Worm (Caenorhabditis elegans) whole organism, young adult: ENCODE results near the gene gst-29.

ENCODE experiments used
- B0019.2 ChIP-seq: fragments of 200-800 bp; sonication (Bioruptor generic); conservative IDR thresholded peaks from 2 replicates; pipeline ENCODE4 v1.3.6; 2022; ENCODE audit warnings: missing genetic modification reagents, missing genetic modification characterization, missing compliant biosample characterization
- F10E7.11 ChIP-seq: sonication (generic microtip); optimal IDR thresholded peaks from 2 replicates; lab custom pipeline; 2017; ENCODE audit warnings: mild to moderate bottlenecking, missing genetic modification characterization, moderate library complexity, missing compliant biosample characterization
- F23B12.7 ChIP-seq: sonication (generic microtip); optimal IDR thresholded peaks from 2 replicates; lab custom pipeline; 2017; ENCODE audit warnings: missing genetic modification characterization, mild to moderate bottlenecking, missing compliant biosample characterization, antibody characterized with exemption, moderate library complexity; ENCODE audit not compliant: insufficient read depth
- F37B4.10 ChIP-seq: fragments of 200-800 bp; sonication (Bioruptor generic); IDR thresholded peaks from 2 replicates; pipeline ENCODE4 v1.3.6; 2022; ENCODE audit warnings: missing genetic modification characterization, missing compliant biosample characterization
- F55B11.4 ChIP-seq: sonication (generic microtip); optimal IDR thresholded peaks from 2 replicates; lab custom pipeline; 2016; ENCODE audit warnings: missing compliant biosample characterization, missing genetic modification characterization, borderline replicate concordance; ENCODE audit not compliant: insufficient read depth
- K11D2.4 ChIP-seq: fragments of 200-800 bp; sonication (Bioruptor generic); IDR thresholded peaks from 2 replicates; pipeline ENCODE4 v1.3.6; 2022; ENCODE audit warnings: missing genetic modification reagents, missing genetic modification characterization, missing compliant biosample characterization
- Y53F4B.3 ChIP-seq: fragments of 200-800 bp; sonication (Bioruptor generic); IDR thresholded peaks from 2 replicates; pipeline ENCODE4 v1.3.6; 2022; ENCODE audit warnings: missing genetic modification reagents, missing genetic modification characterization, missing compliant biosample characterization
- Y53G8AR.9 ChIP-seq: fragments of 200-800 bp; sonication (Bioruptor generic); conservative IDR thresholded peaks from 2 replicates; pipeline ENCODE4 v1.3.6; 2022; ENCODE audit warnings: missing genetic modification reagents, missing genetic modification characterization, missing compliant biosample characterization
- Y67H2A.10 ChIP-seq: fragments of 200-800 bp; sonication (Bioruptor generic); conservative IDR thresholded peaks from 2 replicates; pipeline ENCODE4 v1.3.6; 2022; ENCODE audit warnings: missing genetic modification reagents, missing genetic modification characterization, missing compliant biosample characterization
- aptf-2 ChIP-seq: fragments of 200-800 bp; sonication (Bioruptor generic); conservative IDR thresholded peaks from 2 replicates; pipeline ENCODE4 v1.3.6; 2022; ENCODE audit warnings: missing genetic modification reagents, missing genetic modification characterization, missing compliant biosample characterization
- cebp-2 ChIP-seq: fragments of 200-800 bp; sonication (Bioruptor generic); IDR thresholded peaks from 2 replicates; pipeline ENCODE4 v1.3.6; 2022; ENCODE audit warnings: missing genetic modification characterization, missing compliant biosample characterization
- ceh-27 ChIP-seq: fragments of 200-800 bp; sonication (Bioruptor generic); optimal IDR thresholded peaks from 2 replicates; lab custom pipeline; 2018; ENCODE audit warnings: mild to moderate bottlenecking, missing genetic modification characterization, moderate library complexity, missing compliant biosample characterization
- ceh-58 ChIP-seq: fragments of 200-800 bp; sonication (Bioruptor generic); IDR thresholded peaks from 2 replicates; pipeline ENCODE4 v1.3.6; 2022; ENCODE audit warnings: missing genetic modification characterization, missing compliant biosample characterization
- ceh-79 ChIP-seq: sonication (generic microtip); optimal IDR thresholded peaks from 2 replicates; lab custom pipeline; 2017; ENCODE audit warnings: mild to moderate bottlenecking, missing genetic modification characterization, missing compliant biosample characterization
- ceh-91 ChIP-seq: fragments of 200-800 bp; sonication (Bioruptor generic); IDR thresholded peaks from 2 replicates; pipeline ENCODE4 v1.3.6; 2022; ENCODE audit warnings: missing genetic modification reagents, missing genetic modification characterization, missing compliant biosample characterization
- die-1 ChIP-seq: sonication (generic microtip); optimal IDR thresholded peaks from 2 replicates; lab custom pipeline; 2016; ENCODE audit warnings: missing genotype, mild to moderate bottlenecking, missing genetic modification characterization, missing compliant biosample characterization
- egl-44 ChIP-seq: fragments of 200-800 bp; sonication (Bioruptor generic); IDR thresholded peaks from 2 replicates; pipeline ENCODE4 v1.3.6; 2022; ENCODE audit warnings: missing genetic modification reagents, missing genetic modification characterization, missing compliant biosample characterization
- egrh-3 ChIP-seq: fragments of 200-800 bp; sonication (Bioruptor generic); IDR thresholded peaks from 2 replicates; pipeline ENCODE4 v1.3.6; 2022; ENCODE audit warnings: missing genetic modification reagents, missing genetic modification characterization, missing compliant biosample characterization
- hlh-12 ChIP-seq: sonication (generic microtip); optimal IDR thresholded peaks from 2 replicates; lab custom pipeline; 2016; ENCODE audit warnings: missing genetic modification characterization, missing compliant biosample characterization
- hsf-1 ChIP-seq: fragments of 200-800 bp; sonication (Bioruptor generic); IDR thresholded peaks from 2 replicates; pipeline ENCODE4 v1.3.6; 2022; ENCODE audit warnings: missing genetic modification reagents, missing genetic modification characterization, missing compliant biosample characterization
- lag-1 ChIP-seq: fragments of 200-800 bp; sonication (Bioruptor generic); IDR thresholded peaks from 2 replicates; pipeline ENCODE4 v1.3.6; 2022; ENCODE audit warnings: missing genetic modification reagents, missing genetic modification characterization, missing compliant biosample characterization
- lin-26 ChIP-seq: fragments of 200-800 bp; sonication (Bioruptor generic); IDR thresholded peaks from 2 replicates; pipeline ENCODE4 v1.3.6; 2022; ENCODE audit warnings: missing genetic modification reagents, missing genetic modification characterization, missing compliant biosample characterization
- madf-6 ChIP-seq: fragments of 200-800 bp; sonication (Bioruptor generic); IDR thresholded peaks from 2 replicates; pipeline ENCODE4 v1.3.6; 2022; ENCODE audit warnings: missing genetic modification reagents, missing genetic modification characterization, missing compliant biosample characterization
- madf-8 ChIP-seq: fragments of 200-800 bp; sonication (Bioruptor generic); conservative IDR thresholded peaks from 2 replicates; pipeline ENCODE4 v1.3.6; 2022; ENCODE audit warnings: missing genetic modification reagents, missing genetic modification characterization, missing compliant biosample characterization
- mcd-1 ChIP-seq: fragments of 200-800 bp; sonication (Bioruptor generic); IDR thresholded peaks from 2 replicates; pipeline ENCODE4 v1.3.6; 2022; ENCODE audit warnings: missing genetic modification reagents, missing genetic modification characterization, missing compliant biosample characterization
- nfya-1 ChIP-seq: sonication (generic microtip); optimal IDR thresholded peaks from 2 replicates; lab custom pipeline; 2017; ENCODE audit warnings: antibody characterized with exemption, missing compliant biosample characterization, missing genetic modification characterization, borderline replicate concordance; ENCODE audit not compliant: insufficient read depth
- nfya-2 ChIP-seq: fragments of 200-800 bp; sonication (Bioruptor generic); IDR thresholded peaks from 2 replicates; pipeline ENCODE4 v1.3.6; 2022; ENCODE audit warnings: missing genetic modification reagents, missing genetic modification characterization, missing compliant biosample characterization
- nhr-120 ChIP-seq: fragments of 200-800 bp; sonication (Bioruptor generic); IDR thresholded peaks from 2 replicates; pipeline ENCODE4 v1.3.6; 2022; ENCODE audit warnings: missing genetic modification characterization, missing compliant biosample characterization
- nhr-179 ChIP-seq: sonication (generic microtip); optimal IDR thresholded peaks from 2 replicates; lab custom pipeline; 2016; ENCODE audit warnings: mild to moderate bottlenecking, missing genetic modification characterization, missing compliant biosample characterization
- nhr-27 ChIP-seq: fragments of 200-800 bp; sonication (Bioruptor generic); optimal IDR thresholded peaks from 2 replicates; lab custom pipeline; 2018; ENCODE audit warnings: mild to moderate bottlenecking, missing genetic modification characterization, moderate library complexity, missing compliant biosample characterization
- nhr-80 ChIP-seq: sonication (generic microtip); optimal IDR thresholded peaks from 2 replicates; lab custom pipeline; 2016; ENCODE audit warnings: missing genetic modification characterization, missing compliant biosample characterization
- rcor-1 ChIP-seq: fragments of 200-800 bp; sonication (Bioruptor generic); IDR thresholded peaks from 2 replicates; pipeline ENCODE4 v1.3.6; 2022; ENCODE audit warnings: missing genetic modification reagents, missing genetic modification characterization, missing compliant biosample characterization
- sdz-38 ChIP-seq: sonication (generic microtip); optimal IDR thresholded peaks from 2 replicates; lab custom pipeline; 2016; ENCODE audit warnings: missing genotype, missing genetic modification characterization, missing compliant biosample characterization
- sea-2 ChIP-seq: fragments of 200-800 bp; sonication (Bioruptor generic); IDR thresholded peaks from 2 replicates; pipeline ENCODE4 v1.3.6; 2022; ENCODE audit warnings: missing genetic modification characterization, missing compliant biosample characterization
- snpc-1.1 ChIP-seq: sonication (generic microtip); optimal IDR thresholded peaks from 2 replicates; lab custom pipeline; 2017; ENCODE audit warnings: missing genetic modification characterization, mild to moderate bottlenecking, missing compliant biosample characterization, antibody characterized with exemption, moderate library complexity, missing genotype, missing genetic modification reagents; ENCODE audit not compliant: insufficient read depth
- snpc-1.3 ChIP-seq: sonication (generic microtip); optimal IDR thresholded peaks from 2 replicates; lab custom pipeline; 2017; ENCODE audit warnings: missing genetic modification characterization, mild to moderate bottlenecking, missing compliant biosample characterization, antibody characterized with exemption, moderate library complexity, missing genotype, missing genetic modification reagents; ENCODE audit not compliant: insufficient read depth
- somi-1 ChIP-seq: fragments of 200-800 bp; sonication (Bioruptor generic); optimal IDR thresholded peaks from 2 replicates; lab custom pipeline; 2018; ENCODE audit warnings: mild to moderate bottlenecking, missing genetic modification characterization, missing compliant biosample characterization
- tbp1 ChIP-seq: fragments of 200-800 bp; sonication (Bioruptor generic); optimal IDR thresholded peaks from 2 replicates; lab custom pipeline; 2018; ENCODE audit warnings: mild to moderate bottlenecking, missing genetic modification characterization, missing compliant biosample characterization
- tbx-9 ChIP-seq: sonication (generic microtip); optimal IDR thresholded peaks from 2 replicates; lab custom pipeline; 2016; ENCODE audit warnings: borderline replicate concordance, missing genetic modification characterization, inconsistent platforms, missing compliant biosample characterization
- tlf-1 ChIP-seq: fragments of 200-800 bp; sonication (Bioruptor generic); optimal IDR thresholded peaks from 2 replicates; lab custom pipeline; 2018; ENCODE audit warnings: mild to moderate bottlenecking, missing genetic modification characterization, missing compliant biosample characterization
- zfh-2 ChIP-seq: fragments of 200-800 bp; sonication (Bioruptor generic); conservative IDR thresholded peaks from 2 replicates; pipeline ENCODE4 v1.3.6; 2022; ENCODE audit warnings: missing genetic modification reagents, missing genetic modification characterization, missing compliant biosample characterization
- ztf-6 ChIP-seq: fragments of 200-800 bp; sonication (Bioruptor generic); IDR thresholded peaks from 2 replicates; pipeline ENCODE4 v1.3.6; 2022; ENCODE audit warnings: missing genetic modification reagents, missing genetic modification characterization, missing compliant biosample characterization

Gene gst-29

DNA sequence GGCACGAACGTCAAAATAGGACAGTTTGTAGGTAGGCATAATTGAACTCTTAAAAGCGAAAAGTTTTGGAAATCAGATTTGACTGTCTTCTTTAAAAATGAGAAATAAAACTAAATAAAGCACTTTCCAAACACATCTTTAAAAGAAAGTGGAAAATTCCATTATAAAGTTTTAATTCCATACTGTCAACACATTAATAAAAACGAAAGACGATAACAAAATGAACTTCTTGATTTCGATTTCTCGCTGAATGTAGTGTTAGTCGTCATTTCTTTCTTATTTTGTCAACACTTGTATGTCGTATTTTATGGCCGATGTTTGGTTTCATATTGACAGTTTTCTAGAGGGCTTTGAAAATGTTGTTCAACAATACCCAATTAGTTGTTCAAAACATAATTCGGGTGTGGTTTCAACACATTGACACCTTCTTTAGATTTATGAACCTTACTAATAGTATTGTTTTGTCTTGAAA lies at the start of gene gst-29:
Gene gst-29 (minus strand): TSS at position 51 of the 472 bp plus-strand sequence.
- TF ChIP-seq rcor-1: no peak
- TF ChIP-seq nhr-80 (tag; lab: Kevin White, UChicago): peak; percentile 25

DNA sequence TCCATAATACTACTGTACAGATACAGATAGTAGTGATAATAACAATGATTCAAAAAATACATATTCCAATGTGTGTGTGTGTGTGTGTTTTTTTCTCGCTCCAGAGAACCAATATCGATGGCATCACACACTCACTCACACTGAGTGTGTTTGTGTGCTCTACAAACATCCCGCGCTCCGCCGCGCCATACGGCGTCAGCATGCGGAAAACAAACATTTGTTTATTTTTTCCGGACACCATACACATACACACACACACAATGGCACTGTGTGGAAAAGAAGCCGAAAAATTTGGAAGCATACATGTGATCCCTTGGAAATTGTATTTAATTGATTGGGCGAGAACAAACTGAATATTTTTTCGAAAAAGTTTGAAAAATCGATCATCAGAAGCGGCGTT lies 49.4 kb upstream of the gst-29 start:
- no peak for TF ChIP-seq rcor-1
- no peak for TF ChIP-seq tbp1 (GFP tag; lab: Kevin White, UChicago)
- 0 out of 2 replicates have a peak, but pooled peaks have one; percentile 5 for TF ChIP-seq aptf-2 (GFP tag; lab: Robert Waterston, UW)
- TF ChIP-seq egl-44 (GFP tag; lab: Robert Waterston, UW): no peak
- TF ChIP-seq madf-6 (GFP tag; lab: Robert Waterston, UW): no peak
- no peak for TF ChIP-seq F23B12.7 (tag; lab: Kevin White, UChicago)
- no peak for TF ChIP-seq Y67H2A.10 (GFP tag; lab: Robert Waterston, UW)
- TF ChIP-seq madf-8: no peak
- TF ChIP-seq Y53G8AR.9 (GFP tag; lab: Robert Waterston, UW): no peak
- no peak for TF ChIP-seq lag-1
- no peak for TF ChIP-seq hsf-1
- 0 out of 2 replicates have a peak, but pooled peaks have one; percentile 60 for TF ChIP-seq nfya-2 (GFP tag; lab: Robert Waterston, UW)
- no peak for TF ChIP-seq tlf-1 (GFP tag; lab: Kevin White, UChicago)
- TF ChIP-seq tbx-9 (tag; lab: Kevin White, UChicago): no peak
- no peak for TF ChIP-seq snpc-1.3
- no peak for TF ChIP-seq ceh-91 (GFP tag; lab: Robert Waterston, UW)
- TF ChIP-seq ceh-58: no peak

DNA sequence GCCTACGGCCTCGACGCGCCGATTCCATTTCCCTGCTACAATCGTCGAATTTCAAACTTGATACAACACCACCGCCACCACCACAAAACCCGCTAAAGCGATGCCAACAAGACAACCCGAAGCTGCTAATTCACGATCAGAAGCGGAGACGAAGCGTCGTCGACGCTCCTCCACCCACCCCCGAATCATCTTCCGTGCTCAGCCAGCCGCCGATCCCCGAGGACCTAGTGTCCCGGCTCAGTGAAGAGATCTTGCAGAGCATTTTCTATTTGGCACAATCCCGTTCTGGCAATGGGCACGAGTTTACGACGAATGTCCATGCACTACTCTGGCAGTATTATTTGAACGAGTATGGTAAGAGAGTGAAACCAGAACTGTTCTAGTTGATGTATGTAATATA lies 48.9 kb upstream of the gst-29 start:
- TF ChIP-seq mcd-1 (GFP tag; lab: Robert Waterston, UW) (no peak), F55B11.4 (tag; lab: Kevin White, UChicago) (no peak), nhr-27 (tag; lab: Kevin White, UChicago) (no peak), egrh-3 (GFP tag; lab: Robert Waterston, UW) (peak; percentile 25; the same call in 1 of the 2 replicates), zfh-2 (GFP tag; lab: Robert Waterston, UW) (peak; percentile 69), cebp-2 (GFP tag; lab: Robert Waterston, UW) (0 out of 2 replicates have a peak, but pooled peaks have one; percentile 13), nhr-179 (tag; lab: Kevin White, UChicago) (no peak), egl-44 (GFP tag; lab: Robert Waterston, UW) (no peak), F10E7.11 (tag; lab: Kevin White, UChicago) (no peak), lin-26 (GFP tag; lab: Robert Waterston, UW) (no peak)

DNA sequence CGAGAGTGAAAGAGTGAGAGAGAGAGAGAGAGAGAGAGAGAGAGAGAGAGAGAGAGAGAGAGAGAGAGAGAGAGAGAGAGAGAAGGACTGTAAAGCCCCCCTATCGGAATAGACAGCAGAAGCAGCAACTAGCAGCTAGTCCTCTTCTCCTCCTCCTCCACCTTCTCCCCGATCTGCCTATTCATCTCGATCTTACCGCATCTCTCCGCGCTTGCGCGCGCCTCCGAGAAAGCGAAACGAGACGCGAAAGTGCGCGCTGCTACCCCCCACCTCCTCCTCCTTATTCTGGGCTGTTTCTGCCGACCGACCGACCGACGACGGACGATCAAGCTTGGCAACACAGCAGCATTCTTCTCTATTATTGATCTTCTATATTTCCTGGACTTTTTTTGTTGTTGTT lies 48.3 kb upstream of the gst-29 start:
- peak; percentile 89 for TF ChIP-seq zfh-2 (GFP tag; lab: Robert Waterston, UW)
- TF ChIP-seq egrh-3 (GFP tag; lab: Robert Waterston, UW): peak; percentile 92
- TF ChIP-seq die-1 (tag; lab: Kevin White, UChicago): no peak

DNA sequence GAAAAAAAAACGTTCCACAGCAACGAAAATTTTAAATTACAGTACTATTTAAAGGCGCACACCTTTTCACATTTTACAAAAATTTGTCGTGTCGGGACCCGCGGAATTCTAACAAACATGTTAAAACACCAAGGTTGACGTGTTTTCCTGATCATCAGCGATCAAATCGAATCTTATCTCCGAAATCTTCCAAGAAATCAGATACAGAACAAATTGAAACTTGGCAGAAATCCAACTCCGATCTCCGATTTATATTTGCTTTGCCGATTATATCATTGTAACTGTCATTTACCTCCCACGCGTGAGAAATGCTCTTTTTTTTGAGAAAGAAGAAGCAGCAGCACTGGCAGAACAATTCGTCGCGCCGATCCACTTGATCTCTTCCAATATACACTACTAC lies 44.1 kb upstream of the gst-29 start:
- TF ChIP-seq ceh-79 (tag; lab: Kevin White, UChicago) (no peak), snpc-1.1 (tag; lab: Kevin White, UChicago) (no peak), hlh-12 (tag; lab: Kevin White, UChicago) (no peak), sea-2 (GFP tag; lab: Robert Waterston, UW) (no peak), sdz-38 (tag; lab: Kevin White, UChicago) (no peak), nfya-1 (tag; lab: Kevin White, UChicago) (no peak), K11D2.4 (GFP tag; lab: Robert Waterston, UW) (no peak), somi-1 (GFP tag; lab: Kevin White, UChicago) (no peak), ztf-6 (GFP tag; lab: Robert Waterston, UW) (no peak), F37B4.10 (GFP tag; lab: Robert Waterston, UW) (no peak), Y53F4B.3 (GFP tag; lab: Robert Waterston, UW) (no peak), nhr-120 (no peak), ceh-27 (GFP tag; lab: Kevin White, UChicago) (no peak), B0019.2 (GFP tag; lab: Robert Waterston, UW) (no peak)
